Fruit fly (Drosophila melanogaster): ENCODE results near the gene CG46310.

The CG46310 gene

DNA sequence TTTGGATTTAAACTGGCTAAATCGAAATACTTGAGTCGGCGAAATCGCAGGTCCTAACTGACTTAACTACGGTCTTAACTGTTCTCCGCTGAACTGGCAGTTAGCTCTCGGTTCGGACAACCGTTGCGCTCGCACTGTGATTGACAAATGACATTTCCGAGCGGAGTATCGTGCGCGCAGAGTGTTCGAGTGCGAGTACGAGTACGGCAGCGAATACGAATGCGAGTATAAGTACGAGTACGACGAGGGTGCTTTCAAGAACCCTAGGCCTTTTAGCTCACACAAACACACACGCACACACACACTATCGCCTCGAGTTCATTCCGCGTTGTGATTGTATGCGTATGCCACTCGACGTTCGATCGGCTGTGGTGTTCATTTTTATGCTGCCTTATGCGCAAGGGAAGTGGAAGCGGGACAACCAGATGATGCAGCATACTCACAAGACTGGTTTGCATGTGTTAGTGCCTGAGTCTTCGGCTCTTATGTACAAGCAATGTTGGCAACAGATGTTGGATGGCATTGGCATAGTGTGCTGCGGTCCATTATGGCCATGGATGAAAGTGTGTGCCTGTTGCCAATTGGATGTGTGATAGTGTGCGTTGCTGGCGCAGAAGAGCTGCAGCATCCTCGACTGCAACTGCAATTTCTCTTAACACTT lies 31.9 kb upstream of the CG46310 start, which contains the start of gene hh:
hh (minus strand) TSS at position 229 of the 661 bp plus-strand sequence.
- no peak for TF ChIP-seq CG17801 (GFP tag; optimal IDR thresholded peaks at IDR 0.05; ENCODE audit: partially characterized antibody)

DNA sequence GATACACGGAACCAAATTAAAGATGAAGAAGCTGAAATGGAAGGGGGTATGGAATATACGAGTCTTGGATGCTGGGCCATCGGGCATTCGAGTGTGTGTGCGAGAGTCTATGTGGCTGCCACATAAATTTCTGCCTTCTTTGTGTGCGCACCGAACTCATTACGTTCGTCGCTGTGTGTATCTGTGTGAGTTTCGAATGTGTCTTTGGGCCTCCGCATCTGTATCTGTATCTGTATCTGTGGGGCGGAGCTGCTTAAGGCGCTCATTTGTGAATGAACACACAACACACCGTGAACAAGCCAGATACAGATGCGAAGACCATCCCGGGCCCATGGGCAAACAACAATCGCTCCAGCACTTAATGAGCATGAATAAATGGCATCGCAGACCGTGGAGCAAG lies 30.2 kb upstream of the CG46310 start:
- no peak for TF ChIP-seq CG17801 (GFP tag; optimal IDR thresholded peaks at IDR 0.05; ENCODE audit: partially characterized antibody)

DNA sequence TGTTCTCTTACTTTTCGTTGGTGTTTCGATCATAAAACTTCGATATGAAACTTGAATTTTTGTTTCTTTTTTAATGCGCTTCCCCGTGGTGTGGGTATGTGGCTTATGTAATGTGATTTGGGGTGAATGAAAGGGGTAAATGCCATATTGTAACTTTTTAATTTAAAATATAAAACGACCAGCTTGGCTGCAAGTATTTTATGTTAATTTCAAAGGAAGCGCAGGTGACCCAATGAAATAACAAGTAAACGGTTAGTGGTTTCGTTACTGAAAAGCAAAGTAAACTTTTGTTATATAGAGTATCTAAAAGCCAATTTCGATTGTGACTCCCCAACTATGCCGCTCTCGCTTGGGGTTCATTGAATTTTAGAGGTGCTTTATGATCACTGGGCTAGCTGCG lies 29.0 kb upstream of the CG46310 start:
- TF ChIP-seq CG17801 (GFP tag; optimal IDR thresholded peaks at IDR 0.05; ENCODE audit: partially characterized antibody), result no peak

DNA sequence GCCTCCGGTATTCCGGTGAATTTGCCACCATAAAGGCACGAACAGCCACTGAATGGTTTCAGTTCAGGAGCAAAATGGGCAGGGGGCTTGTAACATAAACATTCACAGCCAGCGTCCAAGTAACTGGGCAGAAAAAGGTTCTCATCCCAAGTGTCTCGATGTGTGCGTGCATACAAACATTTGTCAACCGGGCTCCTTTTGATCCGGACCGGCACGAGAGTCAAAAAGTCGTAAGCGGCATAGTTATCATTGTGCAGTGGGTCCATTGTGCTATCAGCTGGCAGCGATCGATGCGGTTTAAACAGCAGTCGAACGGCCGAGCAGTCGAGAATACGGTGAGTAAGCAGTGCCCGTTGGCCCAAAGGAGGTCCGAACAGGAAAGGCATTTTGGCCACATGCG lies 28.0 kb upstream of the CG46310 start:
- no peak for TF ChIP-seq CG17801 (GFP tag; optimal IDR thresholded peaks at IDR 0.05; ENCODE audit: partially characterized antibody)

DNA sequence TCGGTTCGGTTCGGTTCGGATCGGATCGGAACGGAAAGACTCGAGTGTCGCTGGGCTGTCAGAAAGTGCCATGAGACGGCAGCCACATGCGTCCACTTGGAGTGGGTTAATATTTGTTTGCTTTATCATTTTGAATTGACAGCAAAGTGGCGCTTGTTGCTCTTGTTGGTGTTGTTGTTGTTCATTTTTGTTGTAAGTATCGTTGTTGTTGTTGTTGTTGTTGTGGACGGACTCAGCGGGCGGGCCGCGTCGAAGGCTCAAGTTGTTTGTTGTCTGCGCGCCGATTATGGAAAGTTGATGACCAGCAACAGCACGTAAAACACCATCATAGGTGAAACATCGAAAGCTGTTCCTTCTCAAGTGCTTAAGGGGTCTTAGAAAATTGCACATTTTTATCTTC lies 26.6 kb upstream of the CG46310 start:
- no peak for TF ChIP-seq CG17801 (GFP tag; optimal IDR thresholded peaks at IDR 0.05; ENCODE audit: partially characterized antibody)

DNA sequence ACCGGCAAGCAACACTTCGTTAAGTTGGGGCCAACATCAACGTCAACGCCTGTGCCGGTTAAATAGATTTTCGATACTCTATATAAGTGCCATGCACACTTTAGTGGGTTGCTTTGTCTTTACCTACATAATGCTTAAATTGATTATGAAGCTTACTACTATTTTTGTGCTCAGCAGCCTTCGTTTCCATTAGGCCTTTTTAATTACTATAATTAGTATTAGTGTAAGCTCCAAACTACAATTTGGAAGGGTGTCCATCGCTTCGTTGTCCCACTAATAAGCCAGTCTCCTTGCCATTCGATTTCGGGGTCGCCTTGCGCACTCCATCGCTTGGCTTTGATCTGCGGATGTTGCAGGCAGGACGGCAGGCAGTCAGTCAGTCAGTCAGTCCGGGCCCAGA lies 26.0 kb upstream of the CG46310 start:
- no peak for TF ChIP-seq CG17801 (GFP tag; optimal IDR thresholded peaks at IDR 0.05; ENCODE audit: partially characterized antibody)

DNA sequence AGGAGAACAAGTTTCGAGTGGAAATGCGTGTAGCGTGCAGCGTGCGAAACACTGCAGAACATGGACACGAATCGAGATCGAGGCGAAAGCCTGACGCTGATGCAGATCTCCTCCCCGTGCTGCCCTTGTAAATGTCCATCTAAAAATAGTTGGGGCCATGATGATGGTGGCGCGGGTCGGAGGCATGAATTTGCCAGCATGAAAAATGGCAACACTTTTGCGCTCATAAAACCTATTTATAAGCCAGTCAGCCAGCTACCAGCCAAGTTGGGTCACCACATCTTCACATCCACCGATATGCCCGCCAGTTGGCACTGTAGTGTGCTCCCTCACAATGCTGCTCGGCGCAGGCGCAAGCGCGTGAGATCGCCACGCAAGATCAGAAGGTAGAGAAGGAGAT lies 25.2 kb upstream of the CG46310 start:
- TF ChIP-seq CG17801 (GFP tag; optimal IDR thresholded peaks at IDR 0.05; ENCODE audit: partially characterized antibody), result no peak

DNA sequence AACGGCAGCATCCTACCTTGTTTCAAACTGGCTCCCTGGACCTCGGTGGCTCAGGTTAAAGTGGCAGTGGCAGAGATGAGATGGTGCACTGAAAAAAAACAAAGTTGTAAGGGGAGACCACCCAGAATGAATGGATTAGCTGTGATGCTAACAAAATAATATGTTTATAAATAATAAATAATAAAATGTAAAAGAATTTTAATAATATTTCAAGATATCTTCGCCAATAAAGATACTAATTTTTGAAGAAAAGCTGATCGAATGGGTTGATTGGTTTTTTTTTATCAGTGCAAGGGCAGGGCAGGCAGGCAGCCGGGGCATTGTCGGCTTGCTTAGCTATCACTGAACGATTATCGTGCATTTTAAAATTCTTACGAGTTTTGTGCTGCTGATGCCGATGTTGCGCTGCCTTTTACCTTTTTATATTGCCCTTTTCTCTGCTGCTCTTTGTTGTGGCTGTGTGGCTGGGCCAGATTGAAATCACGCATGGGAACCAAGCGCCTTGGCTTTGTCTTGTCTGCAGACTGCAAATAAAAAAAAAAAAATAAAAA lies 24.6 kb upstream of the CG46310 start:
- no peak for TF ChIP-seq CG17801 (GFP tag; optimal IDR thresholded peaks at IDR 0.05; ENCODE audit: partially characterized antibody)

DNA sequence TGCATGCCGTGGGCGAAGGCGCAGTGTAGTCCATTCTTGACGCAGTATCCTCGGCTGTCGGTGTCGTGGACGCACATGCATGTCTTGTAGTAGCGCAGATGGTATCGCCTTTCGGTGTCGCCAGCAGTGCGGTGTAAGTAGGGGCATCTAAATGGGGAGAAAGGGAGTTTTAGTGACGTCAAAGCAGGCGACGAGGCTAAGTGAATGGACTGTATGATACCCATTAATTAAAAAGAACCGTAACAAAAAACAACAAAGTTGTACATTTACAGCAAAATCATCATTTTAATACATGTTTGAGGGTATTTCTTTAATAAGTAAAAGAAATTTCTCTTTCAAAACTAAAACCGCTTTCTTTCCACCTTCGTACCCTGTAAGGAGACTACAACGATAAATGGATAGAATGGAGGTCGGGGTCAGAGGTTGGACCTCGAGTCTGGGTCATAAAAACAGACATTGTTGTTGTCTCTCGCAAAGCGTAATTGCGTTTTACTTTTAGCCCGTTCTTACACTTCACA lies 17.3 kb upstream of the CG46310 start:
- TF ChIP-seq CG17801 (GFP tag; optimal IDR thresholded peaks at IDR 0.05; ENCODE audit: partially characterized antibody), result no peak

DNA sequence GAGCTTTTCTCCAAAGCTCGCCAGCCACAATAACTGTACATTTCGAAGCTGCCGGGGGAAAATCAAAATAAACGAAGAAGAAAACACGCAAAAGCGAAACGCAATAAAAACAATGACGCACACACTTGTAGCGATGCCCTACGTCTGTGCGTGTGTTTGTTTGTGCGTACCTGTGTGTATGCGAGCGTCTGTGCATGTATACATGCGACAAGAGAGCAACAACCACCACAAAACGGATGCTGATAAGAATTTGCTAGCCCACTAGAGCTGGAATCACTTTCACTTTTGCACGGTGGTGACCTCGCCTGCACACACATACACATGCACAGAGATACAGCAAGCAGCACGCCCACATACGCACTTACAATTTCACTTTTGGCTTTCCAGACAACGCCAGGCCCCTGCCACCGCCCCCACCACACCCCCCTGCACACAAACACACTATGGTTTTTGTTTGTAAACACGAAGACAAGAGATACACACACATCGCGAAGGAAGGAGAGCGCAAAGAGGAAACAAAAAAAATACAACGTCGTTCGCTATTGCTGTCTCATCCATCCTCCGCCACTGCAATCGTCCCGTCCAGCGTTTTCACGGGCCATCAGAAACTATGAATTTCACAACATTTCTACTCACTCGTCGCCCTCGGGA lies 16.7 kb upstream of the CG46310 start:
- TF ChIP-seq CG17801 (GFP tag; optimal IDR thresholded peaks at IDR 0.05; ENCODE audit: partially characterized antibody), result no peak

DNA sequence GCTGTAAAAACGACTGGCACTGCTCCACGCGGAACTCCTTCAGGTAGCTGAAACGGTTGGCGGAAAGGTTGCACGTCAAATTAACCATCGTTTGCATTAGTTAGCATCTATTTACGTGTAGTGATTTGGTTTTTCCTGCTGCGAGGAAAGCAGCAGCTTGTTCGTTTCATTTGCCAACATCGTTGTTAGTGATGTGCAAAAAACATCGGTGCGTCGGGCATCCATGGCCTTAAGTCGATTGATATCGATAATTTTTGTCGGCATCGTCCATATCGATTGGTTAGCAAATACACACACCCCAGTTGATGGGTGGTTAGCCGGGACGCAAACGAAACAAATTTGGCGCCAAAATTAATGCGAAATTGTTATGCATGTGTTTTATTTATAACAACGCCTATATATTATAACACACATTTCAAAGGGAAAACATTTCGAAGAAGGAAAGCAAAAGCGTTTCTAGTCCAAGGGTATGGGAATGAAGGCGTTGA lies 16.0 kb upstream of the CG46310 start, which contains the start of gene unk:
unk (minus strand) TSS at position 199 of the 488 bp plus-strand sequence.
- TF ChIP-seq CG17801 (GFP tag; optimal IDR thresholded peaks at IDR 0.05; ENCODE audit: partially characterized antibody), result peak; percentile 39

DNA sequence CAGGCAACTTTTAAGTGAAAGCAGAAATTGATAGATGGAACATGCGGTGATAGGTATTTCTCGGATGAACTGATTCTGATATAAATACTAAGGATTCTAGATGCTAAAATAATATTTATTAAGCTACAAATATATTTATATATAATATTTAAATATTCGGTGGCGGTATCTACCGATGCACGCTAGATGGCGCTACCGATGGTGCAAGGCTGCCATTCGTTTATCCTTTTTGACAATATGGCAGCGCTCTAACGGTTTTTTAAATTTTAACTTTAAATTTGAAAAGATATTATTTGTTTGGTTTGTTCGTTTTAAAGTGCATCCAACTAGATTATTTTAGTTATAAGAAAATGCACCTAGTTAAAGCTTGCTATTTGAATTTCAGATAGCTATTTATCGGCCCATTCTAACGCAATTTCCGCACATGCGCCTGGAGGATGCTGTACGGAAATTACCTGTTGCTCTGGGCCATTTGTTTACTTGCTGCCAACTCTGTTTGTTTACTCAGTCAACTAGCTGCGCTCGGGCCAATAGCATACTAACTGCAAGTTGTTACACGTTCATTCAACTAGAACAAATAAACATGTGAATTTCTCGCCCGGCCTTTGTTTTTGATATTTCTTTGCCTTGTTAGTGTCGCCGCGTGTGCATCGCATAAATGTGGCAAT lies 14.2 kb upstream of the CG46310 start, which contains the start of gene VhaAC39-2:
VhaAC39-2 (minus strand) TSS at position 28 of the 668 bp plus-strand sequence.
- no peak for TF ChIP-seq CG17801 (GFP tag; optimal IDR thresholded peaks at IDR 0.05; ENCODE audit: partially characterized antibody)

DNA sequence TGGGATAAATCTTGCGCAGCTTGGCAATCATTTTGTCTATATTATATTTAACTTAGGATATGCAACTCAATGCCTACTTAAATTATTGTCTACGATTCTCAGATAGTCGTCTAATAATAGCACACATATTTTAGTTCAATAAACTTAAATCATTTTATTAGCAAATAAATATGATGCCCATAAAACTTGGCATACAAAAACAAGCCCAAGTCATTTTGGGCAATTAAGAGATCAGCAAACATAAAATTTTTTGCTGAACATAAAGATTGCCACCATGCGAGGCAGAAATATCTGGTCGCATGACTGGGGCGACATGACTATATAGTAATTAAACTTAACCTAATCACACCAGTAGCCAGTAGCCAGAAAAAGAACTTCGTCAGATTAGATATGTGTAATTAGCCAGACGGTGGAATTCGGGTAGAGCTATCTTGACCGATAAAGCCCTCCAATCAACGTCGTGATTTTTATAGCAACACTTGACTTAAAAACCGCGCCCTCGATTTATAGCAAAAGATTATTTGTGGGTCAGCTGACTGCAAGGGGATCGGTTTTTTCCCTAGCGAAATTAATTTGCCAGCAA lies 12.3 kb upstream of the CG46310 start, which contains the start of gene CG13829:
CG13829 (minus strand) TSS at position 51 of the 583 bp plus-strand sequence.
- no peak for TF ChIP-seq CG17801 (GFP tag; optimal IDR thresholded peaks at IDR 0.05; ENCODE audit: partially characterized antibody)

DNA sequence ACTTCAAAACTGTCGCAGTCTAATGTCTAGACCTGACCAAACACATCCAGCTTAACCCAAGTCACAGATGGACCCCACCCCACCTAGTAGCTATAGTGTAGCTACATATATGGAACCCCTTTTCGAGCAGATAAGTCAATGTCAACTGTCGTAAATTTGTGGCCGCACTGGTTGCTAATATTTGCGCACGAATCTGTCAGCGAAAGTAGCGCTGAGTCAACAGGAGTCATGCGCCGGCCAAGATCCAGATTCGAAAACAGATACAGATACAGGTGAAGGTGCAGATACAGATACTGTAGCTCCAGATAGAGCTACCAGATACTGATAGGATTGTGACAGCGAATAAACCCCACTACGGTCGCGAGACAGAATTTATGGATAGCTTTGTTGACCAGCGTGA lies 9.5 kb upstream of the CG46310 start:
- no peak for TF ChIP-seq CG17801 (GFP tag; optimal IDR thresholded peaks at IDR 0.05; ENCODE audit: partially characterized antibody)

DNA sequence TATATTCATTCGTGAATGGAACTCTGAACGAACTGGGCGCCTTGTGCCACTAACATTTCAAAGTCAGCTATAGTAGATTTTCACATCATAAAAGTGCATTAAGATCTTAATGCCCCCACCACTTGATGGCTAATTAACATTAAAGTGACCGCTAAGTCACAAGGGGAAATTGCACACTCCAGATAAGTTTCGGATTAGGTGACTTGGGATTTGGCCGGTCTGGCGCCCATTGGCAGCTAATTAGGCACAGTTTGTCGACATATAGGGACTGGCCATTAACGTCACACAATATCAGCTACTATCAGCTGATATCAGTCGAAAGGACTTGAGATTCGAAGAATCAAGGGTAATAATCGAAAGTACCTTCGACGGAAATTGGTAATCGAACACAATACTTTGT lies 9.0 kb upstream of the CG46310 start:
- TF ChIP-seq CG17801 (GFP tag; optimal IDR thresholded peaks at IDR 0.05; ENCODE audit: partially characterized antibody), result no peak
